Worm (Caenorhabditis elegans) whole organism, late embryonic: Measurements from ENCODE around the gene F58D12.1.

Source experiments
- ama-1 ChIP-seq: fragments of 150-350 bp; optimal IDR thresholded peaks from 2 replicates; lab custom pipeline; 2014
- ceh-48 ChIP-seq: sonication (generic microtip); optimal IDR thresholded peaks from 2 replicates; lab custom pipeline; 2016; ENCODE audit warnings: missing genetic modification characterization, inconsistent platforms, missing compliant biosample characterization
- gmeb-2 ChIP-seq: sonication (generic microtip); optimal IDR thresholded peaks from 2 replicates; lab custom pipeline; 2016; ENCODE audit warnings: missing genetic modification characterization, inconsistent platforms, missing compliant biosample characterization
- hlh-15 ChIP-seq: sonication (generic microtip); optimal IDR thresholded peaks from 2 replicates; lab custom pipeline; 2016; ENCODE audit warnings: missing genetic modification characterization, missing compliant biosample characterization
- unc-86 ChIP-seq: sonication (generic microtip); optimal IDR thresholded peaks from 2 replicates; lab custom pipeline; 2016; ENCODE audit warnings: missing genetic modification characterization, missing compliant biosample characterization

DNA sequence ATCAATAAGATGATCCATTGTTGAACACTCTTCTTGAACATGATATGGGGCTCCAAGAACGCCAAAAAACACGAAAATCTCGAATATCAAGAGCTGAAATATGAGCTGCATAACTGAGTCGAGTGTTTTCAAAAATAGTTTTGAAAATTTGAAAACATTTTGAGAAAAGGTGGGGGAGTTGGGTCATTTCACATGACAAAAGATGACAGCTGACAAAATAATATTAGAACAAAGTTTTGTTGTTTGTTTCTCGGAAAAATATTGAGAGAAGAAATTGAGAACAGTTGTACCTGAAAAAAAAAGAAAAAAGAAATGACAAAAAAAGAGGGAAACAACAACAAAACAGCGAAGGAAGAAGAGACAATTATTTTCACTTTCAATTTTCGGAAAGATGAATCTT, 49.1 kb downstream of the F58D12.1 start, which contains the start of the genes D1086.2 and D1086.1:
- TF ChIP-seq unc-86 (no peak), ama-1 (lab: Kevin White, UChicago) (no peak), ceh-48 (no peak), hlh-15 (tag; lab: Kevin White, UChicago) (no peak), gmeb-2 (no peak)
